Worm (Caenorhabditis elegans): ENCODE measurements around the gene Y75B12A.2.

The Y75B12A.2 gene

ce11 chrV:15109260-15109659 lies at the start of gene Y75B12A.2:
Gene Y75B12A.2, plus strand, starts transcription at chrV:15109560.
- TF ChIP-seq W03F9.2 (tag; optimal IDR thresholded peaks at IDR 0.05) (no peak), dao-5 (tag; optimal IDR thresholded peaks at IDR 0.05) (no peak), him-1 (tag; optimal IDR thresholded peaks at IDR 0.05) (no peak)

ce11 chrV:15060595-15060994 lies 48.8 kb upstream of the Y75B12A.2 start:
- TF ChIP-seq W03F9.2 (tag; optimal IDR thresholded peaks at IDR 0.05) (no peak), him-1 (tag; optimal IDR thresholded peaks at IDR 0.05) (no peak), dao-5 (tag; optimal IDR thresholded peaks at IDR 0.05) (no peak)

ce11 chrV:15063987-15064386 lies 45.4 kb upstream of the Y75B12A.2 start, which contains the start of gene rap-2:
Gene rap-2, minus strand, starts transcription at chrV:15064087.
- no peak for TF ChIP-seq W03F9.2 (tag; optimal IDR thresholded peaks at IDR 0.05)
- TF ChIP-seq him-1 (tag; optimal IDR thresholded peaks at IDR 0.05), result no peak
- no peak for TF ChIP-seq dao-5 (tag; optimal IDR thresholded peaks at IDR 0.05)

ce11 chrV:15065068-15065744 lies 44.2 kb upstream of the Y75B12A.2 start, which contains the start of gene C25D7.9:
Gene C25D7.9, plus strand, starts transcription at chrV:15065135.
- TF ChIP-seq him-1 (tag; optimal IDR thresholded peaks at IDR 0.05) (no peak), W03F9.2 (tag; optimal IDR thresholded peaks at IDR 0.05) (no peak), dao-5 (tag; optimal IDR thresholded peaks at IDR 0.05) (no peak)

ce11 chrV:15065837-15066348 lies 43.5 kb upstream of the Y75B12A.2 start, which contains the start of gene otub-1:
Gene otub-1, plus strand, starts transcription at chrV:15066298.
- TF ChIP-seq dao-5 (tag; optimal IDR thresholded peaks at IDR 0.05) (no peak), him-1 (tag; optimal IDR thresholded peaks at IDR 0.05) (no peak), W03F9.2 (tag; optimal IDR thresholded peaks at IDR 0.05) (no peak)

ce11 chrV:15067165-15067564 lies 42.2 kb upstream of the Y75B12A.2 start, which contains the start of gene C25D7.10:
Gene C25D7.10, plus strand, starts transcription at chrV:15067465.
- no peak for TF ChIP-seq dao-5 (tag; optimal IDR thresholded peaks at IDR 0.05)
- no peak for TF ChIP-seq him-1 (tag; optimal IDR thresholded peaks at IDR 0.05)
- TF ChIP-seq W03F9.2 (tag; optimal IDR thresholded peaks at IDR 0.05), result no peak

ce11 chrV:15068378-15068777 lies 41.0 kb upstream of the Y75B12A.2 start, which contains the start of gene dnj-3:
Gene dnj-3, plus strand, starts transcription at chrV:15068678.
- TF ChIP-seq W03F9.2 (tag; optimal IDR thresholded peaks at IDR 0.05) (no peak), dao-5 (tag; optimal IDR thresholded peaks at IDR 0.05) (no peak), him-1 (tag; optimal IDR thresholded peaks at IDR 0.05) (no peak)

- no peak for TF ChIP-seq W03F9.2 (tag; optimal IDR thresholded peaks at IDR 0.05)
- TF ChIP-seq him-1 (tag; optimal IDR thresholded peaks at IDR 0.05), result no peak
- no peak for TF ChIP-seq dao-5 (tag; optimal IDR thresholded peaks at IDR 0.05)
Observed at ce11 chrV:15069435-15069985, 39.9 kb upstream of the Y75B12A.2 start.

ce11 chrV:15071015-15071810 lies 38.1 kb upstream of the Y75B12A.2 start, which contains the start of gene unc-76:
Gene unc-76, plus strand, starts transcription at chrV:15071760.
- TF ChIP-seq him-1 (tag; optimal IDR thresholded peaks at IDR 0.05) (peak; percentile 68), dao-5 (tag; optimal IDR thresholded peaks at IDR 0.05) (no peak), W03F9.2 (tag; optimal IDR thresholded peaks at IDR 0.05) (no peak)

- TF ChIP-seq dao-5 (tag; optimal IDR thresholded peaks at IDR 0.05), result no peak
- TF ChIP-seq W03F9.2 (tag; optimal IDR thresholded peaks at IDR 0.05), result no peak
- TF ChIP-seq him-1 (tag; optimal IDR thresholded peaks at IDR 0.05), result no peak
Observed at ce11 chrV:15072738-15073137, 36.6 kb upstream of the Y75B12A.2 start.

ce11 chrV:15074907-15075306 lies 34.5 kb upstream of the Y75B12A.2 start:
- TF ChIP-seq W03F9.2 (tag; optimal IDR thresholded peaks at IDR 0.05), result no peak
- no peak for TF ChIP-seq dao-5 (tag; optimal IDR thresholded peaks at IDR 0.05)
- TF ChIP-seq him-1 (tag; optimal IDR thresholded peaks at IDR 0.05), result peak; percentile 3

- TF ChIP-seq dao-5 (tag; optimal IDR thresholded peaks at IDR 0.05) (no peak), him-1 (tag; optimal IDR thresholded peaks at IDR 0.05) (no peak), W03F9.2 (tag; optimal IDR thresholded peaks at IDR 0.05) (no peak)
Observed at ce11 chrV:15078560-15078959, 30.8 kb upstream of the Y75B12A.2 start.

- TF ChIP-seq W03F9.2 (tag; optimal IDR thresholded peaks at IDR 0.05) (peak; percentile 72), him-1 (tag; optimal IDR thresholded peaks at IDR 0.05) (peak; percentile 61), dao-5 (tag; optimal IDR thresholded peaks at IDR 0.05) (no peak)
Observed at ce11 chrV:15082291-15082690, 27.1 kb upstream of the Y75B12A.2 start, which contains the start of the genes C01G10.10 and C01G10.9. Gene C01G10.10, minus strand, starts transcription at chrV:15082441. Gene C01G10.9, plus strand, starts transcription at chrV:15082530.
